Worm (Caenorhabditis elegans) whole organism, L1 larva: ENCODE measurements around the gene lgc-45.

Experiments
- C16A3.4 ChIP-seq: fragments of 150-350 bp; optimal IDR thresholded peaks from 2 replicates; lab custom pipeline; 2014; ENCODE audit warnings: missing biosample characterization, missing genetic modification characterization
- ama-1 ChIP-seq: fragments of 150-350 bp; optimal IDR thresholded peaks from 2 replicates; lab custom pipeline; 2014
- elt-2 ChIP-seq: sonication (generic microtip); optimal IDR thresholded peaks from 2 replicates; lab custom pipeline; 2016; ENCODE audit warnings: missing genetic modification characterization, mild to moderate bottlenecking, inconsistent platforms, missing compliant biosample characterization, missing genetic modification reagents
- jun-1 ChIP-seq: fragments of 150-350 bp; optimal IDR thresholded peaks from 2 replicates; lab custom pipeline; 2014; ENCODE audit warnings: missing biosample characterization, missing genetic modification reagents, missing genetic modification characterization
- lin-39 ChIP-seq: fragments of 150-350 bp; optimal IDR thresholded peaks from 2 replicates; lab custom pipeline; 2014; ENCODE audit warnings: missing biosample characterization, missing genetic modification reagents, missing genetic modification characterization
- nhr-12 ChIP-seq: sonication (generic microtip); optimal IDR thresholded peaks from 2 replicates; lab custom pipeline; 2017; ENCODE audit warnings: missing biosample characterization, missing genetic modification characterization
- nhr-237 ChIP-seq: fragments of 150-350 bp; optimal IDR thresholded peaks from 2 replicates; lab custom pipeline; 2014; ENCODE audit warnings: missing biosample characterization, missing genetic modification characterization
- pag-3 ChIP-seq: sonication (generic microtip); optimal IDR thresholded peaks from 2 replicates; lab custom pipeline; 2017; ENCODE audit warnings: missing genetic modification characterization, mild to moderate bottlenecking, missing compliant biosample characterization, antibody characterized with exemption, borderline replicate concordance; ENCODE audit not compliant: insufficient read depth
- snpc-4 ChIP-seq: fragments of 150-350 bp; optimal IDR thresholded peaks from 2 replicates; lab custom pipeline; 2014; ENCODE audit warnings: missing biosample characterization, missing genetic modification characterization
- sptf-1 ChIP-seq: fragments of 150-350 bp; optimal IDR thresholded peaks from 2 replicates; lab custom pipeline; 2014; ENCODE audit warnings: missing biosample characterization, missing genetic modification characterization
- unc-130 ChIP-seq: fragments of 150-350 bp; optimal IDR thresholded peaks from 2 replicates; lab custom pipeline; 2017; ENCODE audit warnings: missing biosample characterization, missing genetic modification characterization, inconsistent platforms
- unc-62 ChIP-seq: fragments of 150-350 bp; optimal IDR thresholded peaks from 2 replicates; lab custom pipeline; 2014; ENCODE audit warnings: missing biosample characterization, missing genetic modification reagents, missing genetic modification characterization
- unc-86 ChIP-seq: sonication (generic microtip); optimal IDR thresholded peaks from 2 replicates; lab custom pipeline; 2016; ENCODE audit warnings: missing genetic modification characterization, missing compliant biosample characterization
- ztf-4 ChIP-seq: fragments of 150-350 bp; optimal IDR thresholded peaks from 2 replicates; lab custom pipeline; 2014; ENCODE audit warnings: missing biosample characterization, missing genetic modification characterization

DNA sequence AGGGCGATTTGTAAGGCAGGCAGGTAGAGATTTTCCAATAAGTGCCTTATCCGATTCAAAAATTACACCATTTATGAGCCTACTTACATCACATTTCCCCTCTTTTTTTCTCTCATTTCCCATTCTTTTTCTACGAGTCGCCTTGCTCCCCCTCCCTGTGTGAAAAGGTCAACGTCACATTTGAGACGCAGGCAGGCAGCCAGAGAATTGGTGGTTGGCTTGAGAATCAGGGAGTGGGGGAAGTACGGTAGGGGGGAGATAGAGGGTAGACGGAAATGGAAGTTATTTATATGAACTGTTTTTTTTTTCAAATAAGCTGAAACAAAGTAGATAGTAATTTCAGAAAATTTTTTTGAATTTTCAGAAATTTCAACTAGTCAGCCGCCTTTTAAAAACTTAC lies 59.3 kb downstream of the lgc-45 start:
- no peak for TF ChIP-seq ztf-4
- TF ChIP-seq nhr-12 (tag; lab: Kevin White, UChicago): no peak
- TF ChIP-seq lin-39 (tag; lab: Kevin White, UChicago): no peak
- no peak for TF ChIP-seq snpc-4 (tag; lab: Kevin White, UChicago)
- no peak for TF ChIP-seq ama-1 (lab: Kevin White, UChicago)
- TF ChIP-seq unc-86 (tag; lab: Kevin White, UChicago): no peak
- no peak for TF ChIP-seq unc-62 (GFP tag; lab: Kevin White, UChicago)
- no peak for TF ChIP-seq C16A3.4 (tag; lab: Kevin White, UChicago)
- TF ChIP-seq sptf-1 (tag; lab: Kevin White, UChicago): no peak
- TF ChIP-seq pag-3: no peak
- TF ChIP-seq nhr-237 (tag; lab: Kevin White, UChicago): no peak
- no peak for TF ChIP-seq unc-130 (tag; lab: Kevin White, UChicago)
- no peak for TF ChIP-seq jun-1 (tag; lab: Kevin White, UChicago)
- TF ChIP-seq elt-2 (tag; lab: Kevin White, UChicago): no peak
